Worm (Caenorhabditis elegans): ENCODE data around the gene ndub-5.

DNA sequence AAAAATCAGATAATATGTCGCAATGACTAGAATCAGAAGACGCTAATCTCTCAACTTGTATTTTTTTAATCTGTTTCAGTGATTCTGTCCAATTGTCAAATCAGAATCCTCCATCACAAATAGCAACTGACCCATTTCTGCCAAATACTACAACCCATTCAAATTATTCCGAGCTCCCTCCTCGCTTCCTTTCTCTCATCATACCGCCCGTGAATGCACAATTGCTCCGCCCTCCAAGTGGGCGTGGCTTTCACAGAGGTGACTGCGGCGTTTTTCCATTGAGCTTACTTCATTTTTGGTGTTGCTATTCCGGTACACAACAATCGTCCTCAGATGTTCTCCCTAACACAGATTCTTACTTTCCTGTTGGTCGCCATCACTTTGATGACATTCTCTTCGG, 10.4 kb downstream of the ndub-5 start, which contains the start of gene flp-27:
- no peak for TF ChIP-seq ama-1 (optimal IDR thresholded peaks at IDR 0.05)
- no peak for TF ChIP-seq hnd-1 (tag; optimal IDR thresholded peaks at IDR 0.05)
- no peak for TF ChIP-seq ceh-13 (GFP tag; optimal IDR thresholded peaks at IDR 0.05)
- TF ChIP-seq tra-4 (tag; optimal IDR thresholded peaks at IDR 0.05) = no peak
- no peak for TF ChIP-seq B0310.2 (tag; optimal IDR thresholded peaks at IDR 0.05)
- no peak for TF ChIP-seq hmg-4 (GFP tag; optimal IDR thresholded peaks at IDR 0.05)
- no peak for TF ChIP-seq flt-1 (GFP tag; IDR thresholded peaks at IDR 0.05)
- no peak for TF ChIP-seq sea-1 (GFP tag; conservative IDR thresholded peaks at IDR 0.05)
- TF ChIP-seq F13C5.2 (tag; optimal IDR thresholded peaks at IDR 0.05) = no peak
- no peak for TF ChIP-seq pes-1 (GFP tag; IDR thresholded peaks at IDR 0.05)
- TF ChIP-seq tbx-37 (GFP tag; conservative IDR thresholded peaks at IDR 0.05) = no peak
- TF ChIP-seq aly-1 (tag; optimal IDR thresholded peaks at IDR 0.05) = no peak
